Fruit fly (Drosophila melanogaster) whole organism, embryonic: Measurements from ENCODE around the gene CG13403.
A peak's percentile ranks its signal among the peaks of the same experiment; 100 is the strongest.

Source experiments
- Aef1 ChIP-seq: fragments of 200-800 bp; sonication (Bioruptor generic); IDR thresholded peaks from 3 replicates; pipeline ENCODE4 v1.3.6; 2022; ENCODE audit warnings: missing biosample characterization, missing genetic modification characterization
- Atf6 ChIP-seq: fragments of 200-800 bp; sonication (Bioruptor generic); IDR thresholded peaks from 2 replicates; pipeline ENCODE4 v1.3.6; 2022; ENCODE audit warnings: missing biosample characterization, missing genetic modification characterization
- CG10366 ChIP-seq: fragments of 200-800 bp; sonication (Bioruptor generic); IDR thresholded peaks from 2 replicates; pipeline ENCODE4 v1.3.6; 2022; ENCODE audit warnings: missing biosample characterization, missing genetic modification characterization
- CG11560 ChIP-seq: fragments of 200-800 bp; sonication (Bioruptor generic); IDR thresholded peaks from 3 replicates; pipeline ENCODE4 v1.3.6; 2022; ENCODE audit warnings: missing biosample characterization, missing genetic modification characterization
- CG12104 ChIP-seq: fragments of 200-800 bp; sonication (Bioruptor generic); optimal IDR thresholded peaks from 3 replicates; lab custom pipeline; 2016; ENCODE audit warnings: missing biosample characterization, missing genetic modification characterization
- CG13424 ChIP-seq: fragments of 200-800 bp; sonication (Bioruptor generic); optimal IDR thresholded peaks from 2 replicates; lab custom pipeline; 2019; ENCODE audit warnings: missing biosample characterization, mild to moderate bottlenecking, missing genetic modification characterization, moderate library complexity
- CG13775 ChIP-seq: fragments of 200-800 bp; sonication (Bioruptor generic); optimal IDR thresholded peaks from 3 replicates; lab custom pipeline; 2017; ENCODE audit warnings: missing biosample characterization, mild to moderate bottlenecking, missing genetic modification characterization
- CG15696 ChIP-seq: fragments of 200-800 bp; sonication (Bioruptor generic); optimal IDR thresholded peaks from 2 replicates; lab custom pipeline; 2019; ENCODE audit warnings: missing biosample characterization, mild to moderate bottlenecking, missing genetic modification characterization, moderate library complexity
- CG16815 ChIP-seq: fragments of 200-800 bp; sonication (Bioruptor generic); optimal IDR thresholded peaks from 3 replicates; lab custom pipeline; 2017; ENCODE audit warnings: missing biosample characterization, mild to moderate bottlenecking, missing genetic modification characterization
- CG1832 ChIP-seq: fragments of 200-800 bp; sonication (Bioruptor generic); optimal IDR thresholded peaks from 2 replicates; lab custom pipeline; 2017; ENCODE audit warnings: missing biosample characterization, mild to moderate bottlenecking, missing genetic modification characterization, inconsistent platforms
- CG32767 ChIP-seq: fragments of 200-800 bp; sonication (Bioruptor generic); IDR thresholded peaks from 2 replicates; pipeline ENCODE4 v1.3.6; 2022; ENCODE audit warnings: missing biosample characterization, missing genetic modification characterization
- CG3281 ChIP-seq: fragments of 200-800 bp; sonication (Bioruptor generic); optimal IDR thresholded peaks from 3 replicates; lab custom pipeline; 2017; ENCODE audit warnings: missing biosample characterization, mild to moderate bottlenecking, missing genetic modification characterization
- CG4328 ChIP-seq: fragments of 200-800 bp; sonication (Bioruptor generic); optimal IDR thresholded peaks from 3 replicates; lab custom pipeline; 2017; ENCODE audit warnings: missing biosample characterization, missing genetic modification reagents, missing genetic modification characterization
- CG6175 ChIP-seq: fragments of 200-800 bp; sonication (Bioruptor generic); IDR thresholded peaks from 3 replicates; pipeline ENCODE4 v1.3.6; 2022; ENCODE audit warnings: missing biosample characterization, missing genetic modification characterization
- CG6254 ChIP-seq: fragments of 200-800 bp; sonication (Bioruptor generic); optimal IDR thresholded peaks from 3 replicates; lab custom pipeline; 2017; ENCODE audit warnings: mild to moderate bottlenecking, missing biosample characterization, missing genetic modification reagents, missing genetic modification characterization
- CG6654 ChIP-seq: fragments of 200-800 bp; sonication (Bioruptor generic); optimal IDR thresholded peaks from 2 replicates; lab custom pipeline; 2017; ENCODE audit warnings: missing biosample characterization, mild to moderate bottlenecking, missing genetic modification characterization
- CG6683 ChIP-seq: fragments of 200-800 bp; sonication (Bioruptor generic); optimal IDR thresholded peaks from 2 replicates; lab custom pipeline; 2017; ENCODE audit warnings: missing biosample characterization, mild to moderate bottlenecking, missing genetic modification characterization, missing genetic modification reagents
- CG6854 ChIP-seq: fragments of 200-800 bp; sonication (Bioruptor generic); optimal IDR thresholded peaks from 3 replicates; lab custom pipeline; 2017; ENCODE audit warnings: missing biosample characterization, mild to moderate bottlenecking, missing genetic modification characterization
- CG7839 ChIP-seq: fragments of 200-800 bp; sonication (Bioruptor generic); optimal IDR thresholded peaks from 3 replicates; lab custom pipeline; 2018; ENCODE audit warnings: missing biosample characterization, mild to moderate bottlenecking, missing genetic modification characterization, moderate library complexity
- CG7928 ChIP-seq: fragments of 200-800 bp; sonication (Bioruptor generic); optimal IDR thresholded peaks from 2 replicates; lab custom pipeline; 2017; ENCODE audit warnings: missing biosample characterization, mild to moderate bottlenecking, missing genetic modification characterization
- CG8281 ChIP-seq: fragments of 200-800 bp; sonication (Bioruptor generic); optimal IDR thresholded peaks from 2 replicates; lab custom pipeline; 2018; ENCODE audit warnings: missing biosample characterization, mild to moderate bottlenecking, missing genetic modification characterization, moderate library complexity
- CG9215 ChIP-seq: fragments of 200-800 bp; sonication (Bioruptor generic); IDR thresholded peaks from 2 replicates; pipeline ENCODE4 v1.3.6; 2022; ENCODE audit warnings: missing biosample characterization, missing genetic modification characterization
- CrebB ChIP-seq: fragments of 200-800 bp; sonication (Bioruptor generic); optimal IDR thresholded peaks from 3 replicates; lab custom pipeline; 2018; ENCODE audit warnings: missing biosample characterization, mild to moderate bottlenecking, missing genetic modification characterization
- D19A ChIP-seq: fragments of 200-800 bp; optimal IDR thresholded peaks from 3 replicates; lab custom pipeline; 2019; ENCODE audit warnings: missing biosample characterization, mild to moderate bottlenecking, missing genetic modification characterization, moderate library complexity
- Doc3 ChIP-seq: fragments of 200-800 bp; sonication (Bioruptor generic); IDR thresholded peaks from 3 replicates; pipeline ENCODE4 v1.3.6; 2022; ENCODE audit warnings: missing biosample characterization, missing genetic modification characterization; ENCODE audit not compliant: partially characterized antibody
- Fer1 ChIP-seq: fragments of 200-800 bp; sonication (Bioruptor generic); optimal IDR thresholded peaks from 2 replicates; lab custom pipeline; 2017; ENCODE audit warnings: missing biosample characterization, mild to moderate bottlenecking, missing genetic modification characterization
- HHEX ChIP-seq: fragments of 200-800 bp; sonication (Bioruptor generic); optimal IDR thresholded peaks from 3 replicates; lab custom pipeline; 2017; ENCODE audit warnings: missing biosample characterization, mild to moderate bottlenecking, missing genetic modification characterization, missing genetic modification reagents
- Myb ChIP-seq: fragments of 200-800 bp; sonication (Bioruptor generic); optimal IDR thresholded peaks from 2 replicates; lab custom pipeline; 2016; ENCODE audit warnings: missing biosample characterization, missing genetic modification characterization
- Nf-YB ChIP-seq: fragments of 200-800 bp; sonication (Bioruptor generic); optimal IDR thresholded peaks from 3 replicates; lab custom pipeline; 2019; ENCODE audit warnings: missing biosample characterization, mild to moderate bottlenecking, missing genetic modification characterization, moderate library complexity
- Poxn ChIP-seq: fragments of 200-800 bp; sonication (Bioruptor generic); IDR thresholded peaks from 2 replicates; pipeline ENCODE4 v1.3.6; 2022; ENCODE audit warnings: missing biosample characterization, missing genetic modification characterization
- Ptx1 ChIP-seq: fragments of 200-800 bp; sonication (Bioruptor generic); IDR thresholded peaks from 2 replicates; pipeline ENCODE4 v1.3.6; 2022; ENCODE audit warnings: missing biosample characterization, missing genetic modification characterization
- YL-1 ChIP-seq: fragments of 200-800 bp; sonication (Bioruptor generic); optimal IDR thresholded peaks from 3 replicates; lab custom pipeline; 2017; ENCODE audit warnings: missing biosample characterization, mild to moderate bottlenecking, missing genetic modification characterization
- ara ChIP-seq: fragments of 200-800 bp; sonication (Bioruptor generic); IDR thresholded peaks from 2 replicates; pipeline ENCODE4 v1.3.6; 2022; ENCODE audit warnings: missing biosample characterization, missing genetic modification characterization
- bcd ChIP-seq: fragments of 200-800 bp; sonication (Bioruptor generic); optimal IDR thresholded peaks from 2 replicates; lab custom pipeline; 2017; ENCODE audit warnings: missing biosample characterization, mild to moderate bottlenecking, missing genetic modification characterization
- chinmo ChIP-seq: fragments of 200-800 bp; sonication (Bioruptor generic); IDR thresholded peaks from 4 replicates; pipeline ENCODE4 v1.3.6; 2022; ENCODE audit warnings: missing biosample characterization, missing genetic modification characterization; ENCODE audit not compliant: partially characterized antibody
- crol ChIP-seq: fragments of 200-800 bp; sonication (Bioruptor generic); IDR thresholded peaks from 2 replicates; pipeline ENCODE4 v1.3.6; 2022; ENCODE audit warnings: missing biosample characterization, missing genetic modification characterization
- cwo ChIP-seq: fragments of 200-800 bp; sonication (Bioruptor generic); optimal IDR thresholded peaks from 3 replicates; lab custom pipeline; 2017; ENCODE audit warnings: missing biosample characterization, missing genetic modification characterization, mild to moderate bottlenecking, moderate library complexity, missing genetic modification reagents
- dmrt11E ChIP-seq: fragments of 200-800 bp; sonication (Bioruptor generic); optimal IDR thresholded peaks from 3 replicates; lab custom pipeline; 2018; ENCODE audit warnings: missing biosample characterization, mild to moderate bottlenecking, missing genetic modification characterization, moderate library complexity
- ewg ChIP-seq: fragments of 200-800 bp; sonication (Bioruptor generic); optimal IDR thresholded peaks from 3 replicates; lab custom pipeline; 2017; ENCODE audit warnings: mild to moderate bottlenecking, missing biosample characterization, missing genetic modification reagents, missing genetic modification characterization
- h ChIP-seq: fragments of >200 bp; optimal IDR thresholded peaks from 2 replicates; lab custom pipeline; 2017
- jigr1 ChIP-seq: fragments of 200-800 bp; sonication (Bioruptor generic); IDR thresholded peaks from 3 replicates; pipeline ENCODE4 v1.3.6; 2022; ENCODE audit warnings: missing biosample characterization, missing genetic modification characterization
- luna ChIP-seq: fragments of 200-800 bp; sonication (Bioruptor generic); optimal IDR thresholded peaks from 2 replicates; lab custom pipeline; 2016; ENCODE audit warnings: missing biosample characterization, missing genetic modification characterization
- nom ChIP-seq: fragments of 200-800 bp; sonication (Bioruptor generic); optimal IDR thresholded peaks from 2 replicates; lab custom pipeline; 2017; ENCODE audit warnings: missing biosample characterization, missing genetic modification characterization, mild to moderate bottlenecking, moderate library complexity, missing genetic modification reagents
- salm ChIP-seq: fragments of 200-800 bp; sonication (Bioruptor generic); optimal IDR thresholded peaks from 2 replicates; lab custom pipeline; 2018; ENCODE audit warnings: missing biosample characterization, mild to moderate bottlenecking, missing genetic modification characterization
- sob ChIP-seq: fragments of 200-800 bp; sonication (Bioruptor generic); IDR thresholded peaks from 2 replicates; pipeline ENCODE4 v1.3.6; 2022; ENCODE audit warnings: missing biosample characterization, missing genetic modification characterization
- tap ChIP-seq: fragments of 200-800 bp; optimal IDR thresholded peaks from 3 replicates; lab custom pipeline; 2019; ENCODE audit warnings: missing biosample characterization, mild to moderate bottlenecking, missing genetic modification characterization, moderate library complexity
- tgo ChIP-seq: fragments of 200-800 bp; sonication (Bioruptor generic); IDR thresholded peaks from 3 replicates; pipeline ENCODE4 v1.3.6; 2022; ENCODE audit warnings: missing biosample characterization, missing genetic modification characterization
- vfl ChIP-seq: fragments of 200-800 bp; sonication (Bioruptor generic); optimal IDR thresholded peaks from 2 replicates; lab custom pipeline; 2016; ENCODE audit warnings: missing biosample characterization, missing genetic modification characterization

Gene CG13403

DNA sequence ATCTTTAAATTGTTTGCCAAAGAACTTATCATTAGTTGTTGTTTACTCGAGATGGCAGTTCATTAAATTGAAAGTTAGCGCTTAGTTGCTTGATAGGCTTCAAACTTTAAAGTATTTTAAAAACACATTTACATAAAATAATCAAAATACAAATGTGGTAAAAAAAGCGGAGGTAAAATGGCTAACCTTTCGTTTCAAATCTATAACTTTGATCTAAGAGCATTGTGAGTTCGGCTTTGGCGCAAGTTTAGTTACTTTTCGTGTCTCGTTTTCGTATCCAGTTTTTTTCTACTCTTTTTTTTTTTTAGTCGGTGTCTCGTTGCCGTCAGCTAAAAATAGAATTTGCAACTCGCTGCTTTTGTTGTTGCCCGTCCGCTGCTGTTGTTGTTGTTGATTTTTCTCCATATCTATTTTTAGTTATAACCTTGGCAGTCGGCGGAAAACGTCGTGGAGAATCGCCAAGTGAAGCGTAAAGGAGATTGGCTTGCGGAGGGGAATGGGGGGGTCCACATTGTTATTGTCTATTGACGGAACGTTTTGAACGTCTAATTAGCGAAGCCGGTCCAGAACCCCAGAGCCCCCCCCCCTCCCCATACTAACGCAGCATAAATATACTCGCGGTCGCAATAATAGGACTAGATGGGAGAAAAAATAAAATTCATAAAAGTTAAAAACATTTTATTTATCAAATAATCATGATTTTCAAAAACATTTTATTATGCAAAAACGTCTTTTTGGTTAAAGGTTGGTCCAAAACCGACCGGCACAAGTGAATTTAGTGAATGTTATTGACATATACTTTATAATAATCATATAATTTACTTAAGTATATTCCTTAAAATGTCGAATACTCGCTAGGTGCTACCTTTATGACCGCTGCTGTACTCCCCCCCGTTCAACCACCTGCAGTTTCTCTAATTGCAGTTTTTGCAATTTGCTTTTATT, 23.0 kb upstream of the CG13403 start (continued):
- TF ChIP-seq luna (GFP tag; lab: Kevin White, UChicago) (no peak), vfl (GFP tag; lab: Kevin White, UChicago) (no peak), Aef1 (GFP tag; lab: Robert Waterston, UW) (0 out of 3 replicates have a peak, but pooled peaks have one; percentile 41), CG7839 (peak; percentile 71), h (no peak), CG13424 (peak; percentile 46), CG32767 (GFP tag; lab: Robert Waterston, UW) (0 out of 2 replicates have a peak, but pooled peaks have one; percentile 24), CG3281 (GFP tag; lab: Kevin White, UChicago) (peak; percentile 80), CG6854 (GFP tag; lab: Kevin White, UChicago) (no peak), D19A (tag; lab: Kevin White, UChicago) (peak; percentile 30), Poxn (GFP tag; lab: Robert Waterston, UW) (no peak), YL-1 (GFP tag; lab: Kevin White, UChicago) (no peak), CG15696 (peak; percentile 6), Ptx1 (GFP tag; lab: Robert Waterston, UW) (peak; percentile 48; the same call in 1 of the 2 replicates), CG8281 (tag; lab: Kevin White, UChicago) (no peak), HHEX (GFP tag; lab: Kevin White, UChicago) (peak; percentile 59), CrebB (tag; lab: Kevin White, UChicago) (no peak), Myb (no peak), Doc3 (no peak), crol (GFP tag; lab: Robert Waterston, UW) (peak; percentile 73), tgo (peak; percentile 48; the same call in 1 of the 3 replicates), CG13775 (GFP tag; lab: Kevin White, UChicago) (peak; percentile 49), tap (tag; lab: Kevin White, UChicago) (peak; percentile 13), Nf-YB (GFP tag; lab: Kevin White, UChicago) (no peak), CG9215 (GFP tag; lab: Robert Waterston, UW) (peak; percentile 24; the same call in 1 of the 2 replicates), CG6683 (peak; percentile 18), nom (GFP tag; lab: Kevin White, UChicago) (peak; percentile 55), CG16815 (GFP tag; lab: Kevin White, UChicago) (no peak), CG7928 (GFP tag; lab: Kevin White, UChicago) (peak; percentile 8), Atf6 (GFP tag; lab: Robert Waterston, UW) (peak; percentile 47; the same call in 1 of the 2 replicates), ewg (GFP tag; lab: Kevin White, UChicago) (peak; percentile 14), chinmo (0 out of 4 replicates have a peak, but pooled peaks have one; percentile 42), CG11560 (peak; percentile 26; the same call in 1 of the 3 replicates), salm (tag; lab: Kevin White, UChicago) (no peak), CG1832 (GFP tag; lab: Kevin White, UChicago) (no peak), Fer1 (GFP tag; lab: Kevin White, UChicago) (peak; percentile 58), ara (GFP tag; lab: Robert Waterston, UW) (0 out of 2 replicates have a peak, but pooled peaks have one; percentile 17), CG6254 (GFP tag; lab: Kevin White, UChicago) (peak; percentile 37), CG6654 (peak; percentile 10), cwo (GFP tag; lab: Kevin White, UChicago) (peak; percentile 45), bcd (GFP tag; lab: Kevin White, UChicago) (peak; percentile 54), CG10366 (GFP tag; lab: Robert Waterston, UW) (peak; percentile 16; the same call in 1 of the 2 replicates), jigr1 (no peak), dmrt11E (tag; lab: Kevin White, UChicago) (no peak), CG12104 (GFP tag; lab: Kevin White, UChicago) (peak; percentile 14), sob (GFP tag; lab: Robert Waterston, UW) (0 out of 2 replicates have a peak, but pooled peaks have one; percentile 18), CG6175 (GFP tag; lab: Robert Waterston, UW) (no peak), CG4328 (no peak)
